Fruit fly (Drosophila melanogaster): ENCODE results near the gene CG4098.
A peak's percentile ranks its signal among the peaks of the same experiment; 100 is the strongest.

Gene CG4098

DNA sequence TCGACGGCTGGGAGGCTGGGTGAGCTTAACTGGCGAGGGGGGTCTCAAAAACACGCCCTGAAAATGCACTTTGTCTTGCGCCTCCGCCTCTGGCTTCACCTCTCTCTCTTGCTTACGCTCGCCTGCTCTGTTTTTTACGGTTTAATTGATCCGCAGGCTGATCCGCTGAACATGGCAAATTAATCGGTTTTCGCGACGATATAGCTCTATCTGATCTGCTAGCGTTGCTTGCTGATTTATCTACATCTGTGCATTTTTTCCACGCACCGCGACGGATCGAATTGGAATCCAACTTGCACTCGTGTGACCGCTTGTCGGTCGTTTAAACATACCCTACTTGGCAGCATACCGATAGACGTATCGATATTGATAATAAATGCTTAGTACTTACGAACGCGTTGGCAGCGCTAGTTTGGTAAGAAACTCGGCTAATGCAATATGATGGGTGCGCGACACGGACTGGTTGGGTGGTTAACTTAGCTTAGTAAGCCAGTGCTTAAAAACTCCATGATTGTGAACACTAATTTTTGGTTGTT lies 38.5 kb upstream of the CG4098 start, which contains the start of gene Abl (continued):
- TF ChIP-seq Scr (GFP tag; IDR thresholded peaks at IDR 0.05; ENCODE audit: partially characterized antibody) (peak; percentile 77), so (GFP tag; IDR thresholded peaks at IDR 0.05) (peak; percentile 46; the same call in 2 of the 3 replicates), nau (GFP tag; optimal IDR thresholded peaks at IDR 0.05) (no peak), CG30403 (GFP tag; optimal IDR thresholded peaks at IDR 0.05) (peak; percentile 73), CG10565 (GFP tag; optimal IDR thresholded peaks at IDR 0.05) (no peak), chif (GFP tag; optimal IDR thresholded peaks at IDR 0.05) (peak; percentile 73 to 75), Antp (GFP tag; optimal IDR thresholded peaks at IDR 0.05) (peak; percentile 78), Nf-YC (tag; optimal IDR thresholded peaks at IDR 0.05) (peak; percentile 61), CG6254 (GFP tag; optimal IDR thresholded peaks at IDR 0.05) (no peak), CG31441 (GFP tag; IDR thresholded peaks at IDR 0.05) (no peak), chinmo (GFP tag; IDR thresholded peaks at IDR 0.05; ENCODE audit: partially characterized antibody) (peak; percentile 96), E2f1 (GFP tag; IDR thresholded peaks at IDR 0.05) (peak; percentile 29; the same call in 1 of the 2 replicates), CG12071 (GFP tag; optimal IDR thresholded peaks at IDR 0.05) (peak; percentile 33), CG3281 (GFP tag; optimal IDR thresholded peaks at IDR 0.05) (peak; percentile 29), Rfx (GFP tag; IDR thresholded peaks at IDR 0.05) (peak; percentile 82), zen (tag; optimal IDR thresholded peaks at IDR 0.05) (peak; percentile 75), pzg (GFP tag; optimal IDR thresholded peaks at IDR 0.05) (peak; percentile 100), kay (GFP tag; optimal IDR thresholded peaks at IDR 0.05) (peak; percentile 71), h (optimal IDR thresholded peaks at IDR 0.05) (no peak), hkb (optimal IDR thresholded peaks at IDR 0.05) (peak; percentile 26), hkb (GFP tag; IDR thresholded peaks at IDR 0.05) (peak; percentile 43; the same call in 1 of the 2 replicates), MESR4 (GFP tag; optimal IDR thresholded peaks at IDR 0.05) (peak; percentile 91), gcm2 (GFP tag; optimal IDR thresholded peaks at IDR 0.05) (peak; percentile 43), CG11504 (tag; optimal IDR thresholded peaks at IDR 0.05) (peak; percentile 63), Hr3 (GFP tag; optimal IDR thresholded peaks at IDR 0.05) (peak; percentile 44), hb (GFP tag; IDR thresholded peaks at IDR 0.05; ENCODE audit: partially characterized antibody) (0 out of 3 replicates have a peak, but pooled peaks have one; percentile 54), CG9437 (GFP tag; optimal IDR thresholded peaks at IDR 0.05) (no peak), Ssrp (tag; optimal IDR thresholded peaks at IDR 0.05) (no peak), HLH3B (GFP tag; IDR thresholded peaks at IDR 0.05) (0 out of 2 replicates have a peak, but pooled peaks have one; percentile 18), CG11085 (GFP tag; IDR thresholded peaks at IDR 0.05) (0 out of 2 replicates have a peak, but pooled peaks have one; percentile 33), Atf3 (GFP tag; optimal IDR thresholded peaks at IDR 0.05) (no peak), CG12299 (tag; optimal IDR thresholded peaks at IDR 0.05) (peak; percentile 69), CG4854 (GFP tag; optimal IDR thresholded peaks at IDR 0.05) (peak; percentile 55), CG18476 (GFP tag; optimal IDR thresholded peaks at IDR 0.05) (peak; percentile 33), CG33213 (GFP tag; optimal IDR thresholded peaks at IDR 0.05) (peak; percentile 97), unc-4 (GFP tag; IDR thresholded peaks at IDR 0.05; ENCODE audit: partially characterized antibody) (peak; percentile 86), onecut (GFP tag; IDR thresholded peaks at IDR 0.05) (no peak; the same call in none of the 2 replicates), ara (GFP tag; IDR thresholded peaks at IDR 0.05) (no peak), Atf6 (GFP tag; IDR thresholded peaks at IDR 0.05) (peak; percentile 45), HLH4C (GFP tag; IDR thresholded peaks at IDR 0.05; ENCODE audit: partially characterized antibody) (peak; percentile 62; the same call in 2 of the 3 replicates), btn (GFP tag; optimal IDR thresholded peaks at IDR 0.05) (peak; percentile 26), Mes4 (GFP tag; optimal IDR thresholded peaks at IDR 0.05) (peak; percentile 63), pb (GFP tag; optimal IDR thresholded peaks at IDR 0.05) (peak; percentile 29), CG18011 (GFP tag; optimal IDR thresholded peaks at IDR 0.05) (peak; percentile 1), lov (optimal IDR thresholded peaks at IDR 0.05) (no peak), lov (GFP tag; IDR thresholded peaks at IDR 0.05) (0 out of 3 replicates have a peak, but pooled peaks have one; percentile 11), gce (GFP tag; IDR thresholded peaks at IDR 0.05) (peak; percentile 31; the same call in 1 of the 3 replicates), Opbp (GFP tag; IDR thresholded peaks at IDR 0.05; ENCODE audit: partially characterized antibody) (peak; percentile 77), grau (tag; optimal IDR thresholded peaks at IDR 0.05) (peak; percentile 56), CG1233 (GFP tag; optimal IDR thresholded peaks at IDR 0.05) (peak; percentile 7)
